Worm (Caenorhabditis elegans): ENCODE measurements around the gene elof-1.

DNA sequence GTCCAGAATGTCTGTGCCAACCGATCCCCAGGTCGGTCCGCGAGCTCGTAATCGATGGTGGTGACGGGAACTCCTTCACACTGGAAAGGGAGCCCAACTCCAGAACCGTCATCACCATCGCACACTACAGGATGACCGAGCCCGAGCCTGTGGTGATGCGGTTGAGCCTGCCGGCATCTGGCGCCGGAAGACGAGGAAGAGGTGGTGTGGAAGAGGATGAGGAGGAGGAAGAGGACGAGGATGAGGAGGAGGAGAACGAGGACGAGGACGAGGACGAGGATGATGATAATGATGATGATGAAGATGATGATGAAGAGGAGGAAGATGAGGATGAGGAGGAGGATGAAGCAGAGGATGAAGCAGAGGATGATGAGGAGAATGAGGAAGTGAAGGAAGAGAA, 31.5 kb upstream of the elof-1 start, which contains the start of gene Y54G11A.14:
- no peak for TF ChIP-seq fos-1 (tag; optimal IDR thresholded peaks at IDR 0.05)
- no peak for TF ChIP-seq lin-13 (GFP tag; optimal IDR thresholded peaks at IDR 0.05)
- no peak for TF ChIP-seq ceh-82 (tag; optimal IDR thresholded peaks at IDR 0.05)
- TF ChIP-seq unc-98 (GFP tag; IDR thresholded peaks at IDR 0.05), result no peak
- no peak for TF ChIP-seq nhr-76 (tag; optimal IDR thresholded peaks at IDR 0.05)
- TF ChIP-seq ceh-8 (GFP tag; optimal IDR thresholded peaks at IDR 0.05), result no peak
- no peak for TF ChIP-seq lin-39 (tag; optimal IDR thresholded peaks at IDR 0.05)
- no peak for TF ChIP-seq sptf-1 (tag; optimal IDR thresholded peaks at IDR 0.05)
- TF ChIP-seq lir-3 (tag; optimal IDR thresholded peaks at IDR 0.05; ENCODE audit: poor library complexity), result no peak
- no peak for TF ChIP-seq pqm-1 (tag; optimal IDR thresholded peaks at IDR 0.05)
- TF ChIP-seq aly-2 (tag; optimal IDR thresholded peaks at IDR 0.05), result no peak
- TF ChIP-seq snpc-4 (tag; optimal IDR thresholded peaks at IDR 0.05), result no peak

All from whole organism, L1 larva.